Worm (Caenorhabditis elegans): ENCODE data around the gene gba-2.

Gene gba-2

DNA sequence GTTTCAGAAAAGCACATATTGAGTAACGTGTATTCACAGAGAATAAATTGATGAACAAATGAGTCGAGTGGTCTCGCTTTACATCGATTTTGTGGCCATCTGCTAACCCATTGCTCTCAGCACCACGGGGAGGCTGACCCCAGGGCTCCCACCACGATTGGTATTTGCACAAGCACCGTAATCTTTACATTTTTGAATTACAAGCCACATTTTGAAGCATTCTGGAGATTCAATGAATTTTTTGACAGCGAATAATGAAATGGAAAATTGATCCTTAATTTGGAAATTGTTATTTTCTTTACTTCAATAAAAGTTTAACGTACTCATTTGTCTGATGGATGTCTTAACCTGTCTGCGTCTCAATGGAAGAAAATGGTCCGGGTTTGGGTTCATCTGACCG, 40.7 kb downstream of the gba-2 start, which contains the start of gene C40A11.6:
C40A11.6 (minus strand) TSS at position 101 of the 400 bp plus-strand sequence.
- no peak for TF ChIP-seq sem-4 (tag; optimal IDR thresholded peaks at IDR 0.05)
- TF ChIP-seq lsy-2 (tag; optimal IDR thresholded peaks at IDR 0.05): no peak
- TF ChIP-seq fos-1 (tag; optimal IDR thresholded peaks at IDR 0.05): no peak
- TF ChIP-seq lin-11 (tag; optimal IDR thresholded peaks at IDR 0.05): no peak
- no peak for TF ChIP-seq F13H6.1 (tag; optimal IDR thresholded peaks at IDR 0.05)
- no peak for TF ChIP-seq skn-1 (tag; optimal IDR thresholded peaks at IDR 0.05)
- TF ChIP-seq sma-3 (GFP tag; optimal IDR thresholded peaks at IDR 0.05): no peak
- TF ChIP-seq nhr-23 (tag; optimal IDR thresholded peaks at IDR 0.05): no peak
- no peak for TF ChIP-seq ztf-1 (GFP tag; conservative IDR thresholded peaks at IDR 0.05)
- TF ChIP-seq egl-27 (tag; optimal IDR thresholded peaks at IDR 0.05): no peak
- no peak for TF ChIP-seq nhr-11 (tag; optimal IDR thresholded peaks at IDR 0.05)

ce11 chrII:2140817-2141216, 45.4 kb downstream of the gba-2 start, which contains the start of gene C40A11.3:
C40A11.3 (plus strand) TSS chrII:2141117.
- TF ChIP-seq C34F6.9 (tag; optimal IDR thresholded peaks at IDR 0.05) (no peak), nhr-12 (tag; optimal IDR thresholded peaks at IDR 0.05) (no peak), nhr-21 (tag; optimal IDR thresholded peaks at IDR 0.05) (no peak), mab-5 (tag; optimal IDR thresholded peaks at IDR 0.05) (no peak)

- TF ChIP-seq lin-13 (GFP tag; optimal IDR thresholded peaks at IDR 0.05): no peak
- no peak for TF ChIP-seq R02D3.7 (tag; optimal IDR thresholded peaks at IDR 0.05)
- no peak for TF ChIP-seq lin-39 (tag; optimal IDR thresholded peaks at IDR 0.05)
- TF ChIP-seq ama-1 (optimal IDR thresholded peaks at IDR 0.05): no peak
- no peak for TF ChIP-seq C34F6.9 (tag; optimal IDR thresholded peaks at IDR 0.05)
- TF ChIP-seq unc-55 (GFP tag; optimal IDR thresholded peaks at IDR 0.05): no peak
- TF ChIP-seq ztf-4 (tag; optimal IDR thresholded peaks at IDR 0.05): no peak
These were observed 47.3 kb downstream of the gba-2 start for ce11 chrII:2138901-2139300.

- TF ChIP-seq ceh-82 (tag; optimal IDR thresholded peaks at IDR 0.05) (no peak), unc-39 (tag; optimal IDR thresholded peaks at IDR 0.05) (no peak), blmp-1 (tag; optimal IDR thresholded peaks at IDR 0.05; ENCODE audit: insufficient read depth) (no peak), lsy-2 (tag; optimal IDR thresholded peaks at IDR 0.05) (no peak), nhr-129 (tag; optimal IDR thresholded peaks at IDR 0.05) (no peak), sma-9 (GFP tag; optimal IDR thresholded peaks at IDR 0.05) (no peak), sma-9 (tag; optimal IDR thresholded peaks at IDR 0.05) (no peak), mab-5 (tag; optimal IDR thresholded peaks at IDR 0.05) (no peak), C34F6.9 (tag; optimal IDR thresholded peaks at IDR 0.05) (no peak), sma-3 (GFP tag; optimal IDR thresholded peaks at IDR 0.05) (no peak), lin-13 (GFP tag; optimal IDR thresholded peaks at IDR 0.05) (no peak)
These were observed 49.0 kb downstream of the gba-2 start, which contains the start of gene C40A11.4 for ce11 chrII:2137235-2137634. C40A11.4 (plus strand) TSS chrII:2137422.

- TF ChIP-seq nhr-129 (tag; optimal IDR thresholded peaks at IDR 0.05) (no peak), ceh-82 (tag; optimal IDR thresholded peaks at IDR 0.05) (no peak), nhr-21 (tag; optimal IDR thresholded peaks at IDR 0.05) (no peak), elt-3 (tag; optimal IDR thresholded peaks at IDR 0.05) (no peak), zag-1 (tag; optimal IDR thresholded peaks at IDR 0.05) (no peak), mab-5 (tag; optimal IDR thresholded peaks at IDR 0.05) (no peak), ZK546.5 (tag; optimal IDR thresholded peaks at IDR 0.05) (no peak), nhr-25 (tag; optimal IDR thresholded peaks at IDR 0.05) (no peak), nhr-6 (tag; optimal IDR thresholded peaks at IDR 0.05) (no peak), aly-2 (tag; optimal IDR thresholded peaks at IDR 0.05) (no peak), alr-1 (tag; optimal IDR thresholded peaks at IDR 0.05) (no peak), ama-1 (optimal IDR thresholded peaks at IDR 0.05) (no peak), sem-4 (tag; optimal IDR thresholded peaks at IDR 0.05) (no peak), blmp-1 (tag; optimal IDR thresholded peaks at IDR 0.05; ENCODE audit: insufficient read depth) (no peak), unc-39 (tag; optimal IDR thresholded peaks at IDR 0.05) (no peak)
These were observed 50.6 kb downstream of the gba-2 start, which contains the start of gene hpo-7 for ce11 chrII:2135604-2136003. hpo-7 (minus strand) TSS chrII:2135704.

Measured in whole organism, L2 larva.